Worm (Caenorhabditis elegans) whole organism, young adult: ENCODE measurements around the gene srh-288.

ENCODE experiments used
- ccch-3 ChIP-seq: fragments of 200-800 bp; sonication (Bioruptor generic); optimal IDR thresholded peaks from 2 replicates; lab custom pipeline; 2018; ENCODE audit warnings: mild to moderate bottlenecking, missing genetic modification characterization, missing compliant biosample characterization
- dpl-1 ChIP-seq: fragments of 150-350 bp; optimal IDR thresholded peaks from 2 replicates; lab custom pipeline; 2014; ENCODE audit warnings: missing biosample characterization, missing genetic modification reagents, missing genetic modification characterization

DNA sequence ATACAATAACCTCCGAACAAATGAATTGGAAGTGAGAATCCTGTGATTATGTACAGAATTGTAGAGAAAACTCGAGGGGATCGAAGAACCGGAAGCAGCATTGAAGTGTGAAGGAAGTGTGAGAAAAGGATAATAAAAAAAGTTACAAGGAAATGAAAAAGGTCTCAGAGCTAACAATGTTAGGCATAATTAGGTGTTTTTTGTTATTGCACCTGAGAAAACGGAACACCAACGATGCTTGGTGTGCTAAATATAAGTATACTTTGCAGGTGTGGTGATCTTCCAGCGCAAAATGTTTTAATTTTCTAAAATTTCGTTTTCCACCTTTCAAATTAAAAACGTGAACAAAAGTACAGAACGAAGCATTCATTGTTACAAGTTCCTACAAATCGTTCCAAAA, 48.6 kb upstream of the srh-288 start, which contains the start of gene srh-286:
- TF ChIP-seq dpl-1 (GFP tag; lab: Kevin White, UChicago) (no peak), ccch-3 (GFP tag; lab: Kevin White, UChicago) (no peak)
